Fruit fly (Drosophila melanogaster) whole organism, prepupa: Measurements from ENCODE around the gene Oat.

Source experiments
- Blimp-1 ChIP-seq: fragments of 200-800 bp; sonication (Bioruptor generic); optimal IDR thresholded peaks from 3 replicates; lab custom pipeline; 2017; ENCODE audit warnings: missing biosample characterization, missing genetic modification characterization, mild to moderate bottlenecking, moderate library complexity, missing genetic modification reagents
- CG10631 ChIP-seq: fragments of 200-800 bp; sonication (Bioruptor generic); optimal IDR thresholded peaks from 2 replicates; lab custom pipeline; 2016; ENCODE audit warnings: missing biosample characterization, missing genetic modification characterization
- CG10669 ChIP-seq: fragments of 200-800 bp; sonication (Bioruptor generic); optimal IDR thresholded peaks from 3 replicates; lab custom pipeline; 2018; ENCODE audit warnings: missing biosample characterization, mild to moderate bottlenecking, missing genetic modification characterization, moderate library complexity
- CG11762 ChIP-seq: fragments of 200-800 bp; sonication (Bioruptor generic); optimal IDR thresholded peaks from 3 replicates; lab custom pipeline; 2016; ENCODE audit warnings: missing biosample characterization, missing genetic modification characterization; ENCODE audit not compliant: insufficient read depth
- CG11902 ChIP-seq: fragments of 200-800 bp; sonication (Bioruptor generic); optimal IDR thresholded peaks from 3 replicates; lab custom pipeline; 2016; ENCODE audit warnings: missing biosample characterization, missing genetic modification characterization
- CG15336 ChIP-seq: fragments of 200-800 bp; sonication (Bioruptor generic); IDR thresholded peaks from 2 replicates; pipeline ENCODE4 v1.3.6; 2022; ENCODE audit warnings: missing biosample characterization, missing genetic modification characterization
- CG16779 ChIP-seq: fragments of 200-800 bp; sonication (Bioruptor generic); optimal IDR thresholded peaks from 3 replicates; lab custom pipeline; 2017; ENCODE audit warnings: missing biosample characterization, mild to moderate bottlenecking, missing genetic modification characterization
- CG3032 ChIP-seq: fragments of 200-800 bp; optimal IDR thresholded peaks from 2 replicates; lab custom pipeline; 2019; ENCODE audit warnings: missing biosample characterization, mild to moderate bottlenecking, missing genetic modification characterization, moderate library complexity
- CG31627 ChIP-seq: fragments of 200-800 bp; sonication (Bioruptor generic); optimal IDR thresholded peaks from 3 replicates; lab custom pipeline; 2016; ENCODE audit warnings: missing biosample characterization, missing genetic modification characterization
- CG32006 ChIP-seq: fragments of 200-800 bp; sonication (Bioruptor generic); optimal IDR thresholded peaks from 3 replicates; lab custom pipeline; 2017; ENCODE audit warnings: missing biosample characterization, mild to moderate bottlenecking, missing genetic modification characterization
- CG34406 ChIP-seq: fragments of 200-800 bp; sonication (Bioruptor generic); optimal IDR thresholded peaks from 3 replicates; lab custom pipeline; 2016; ENCODE audit warnings: missing biosample characterization, missing genetic modification characterization
- CG4318 ChIP-seq: fragments of 200-800 bp; sonication (Bioruptor generic); optimal IDR thresholded peaks from 3 replicates; lab custom pipeline; 2017; ENCODE audit warnings: missing biosample characterization, mild to moderate bottlenecking, missing genetic modification characterization
- CG6163 ChIP-seq: fragments of 200-800 bp; sonication (Bioruptor generic); IDR thresholded peaks from 3 replicates; pipeline ENCODE4 v1.3.6; 2022; ENCODE audit warnings: missing biosample characterization, missing genetic modification characterization
- CG6792 ChIP-seq: fragments of 200-800 bp; sonication (Bioruptor generic); optimal IDR thresholded peaks from 3 replicates; lab custom pipeline; 2016; ENCODE audit warnings: missing biosample characterization, missing genetic modification characterization
- CG6854 ChIP-seq: fragments of 200-800 bp; sonication (Bioruptor generic); optimal IDR thresholded peaks from 2 replicates; lab custom pipeline; 2017; ENCODE audit warnings: missing biosample characterization, mild to moderate bottlenecking, missing genetic modification characterization
- CG8119 ChIP-seq: fragments of 200-800 bp; sonication (Bioruptor generic); IDR thresholded peaks from 3 replicates; pipeline ENCODE4 v1.3.6; 2022; ENCODE audit warnings: missing biosample characterization, missing genetic modification characterization
- CG9139 ChIP-seq: fragments of 200-800 bp; sonication (Bioruptor generic); optimal IDR thresholded peaks from 3 replicates; lab custom pipeline; 2017; ENCODE audit warnings: missing biosample characterization, mild to moderate bottlenecking, missing genetic modification characterization
- Eip78C ChIP-seq: fragments of 200-800 bp; sonication (Bioruptor generic); peaks from one replicate; lab custom pipeline; 2016; ENCODE audit warnings: missing biosample characterization, missing genetic modification characterization
- Eip93F ChIP-seq: fragments of 200-800 bp; sonication (Bioruptor generic); optimal IDR thresholded peaks from 2 replicates; lab custom pipeline; 2016; ENCODE audit warnings: missing biosample characterization, mild to moderate bottlenecking, missing genetic modification characterization
- Ets96B ChIP-seq: fragments of 200-800 bp; optimal IDR thresholded peaks from 2 replicates; lab custom pipeline; 2019; ENCODE audit warnings: missing biosample characterization, mild to moderate bottlenecking, missing genetic modification characterization, moderate library complexity
- Hr38 ChIP-seq: sonication (Bioruptor generic); optimal IDR thresholded peaks from 2 replicates; lab custom pipeline; 2016; ENCODE audit warnings: missing biosample characterization, missing genetic modification characterization
- Hr39 ChIP-seq: fragments of 200-800 bp; sonication (Bioruptor generic); optimal IDR thresholded peaks from 2 replicates; lab custom pipeline; 2016; ENCODE audit warnings: missing biosample characterization, missing genetic modification characterization
- OdsH ChIP-seq: fragments of 200-800 bp; sonication (Bioruptor generic); optimal IDR thresholded peaks from 3 replicates; lab custom pipeline; 2016; ENCODE audit warnings: missing biosample characterization, missing genetic modification characterization
- Smox ChIP-seq: fragments of 200-800 bp; sonication (Bioruptor generic); optimal IDR thresholded peaks from 3 replicates; lab custom pipeline; 2016; ENCODE audit warnings: missing biosample characterization, missing genetic modification characterization
- Sox102F ChIP-seq: fragments of 200-800 bp; sonication (Bioruptor generic); optimal IDR thresholded peaks from 2 replicates; lab custom pipeline; 2016; ENCODE audit warnings: missing biosample characterization, mild to moderate bottlenecking, missing genetic modification characterization
- Sox14 ChIP-seq: fragments of 200-800 bp; sonication (Bioruptor generic); optimal IDR thresholded peaks from 3 replicates; lab custom pipeline; 2016; ENCODE audit warnings: missing biosample characterization, missing genetic modification characterization
- Sox15 ChIP-seq: fragments of 200-800 bp; sonication (Bioruptor generic); optimal IDR thresholded peaks from 3 replicates; lab custom pipeline; 2016; ENCODE audit warnings: missing biosample characterization, missing genetic modification characterization
- cyc ChIP-seq: fragments of 200-800 bp; sonication (Bioruptor generic); optimal IDR thresholded peaks from 3 replicates; lab custom pipeline; 2016; ENCODE audit warnings: missing biosample characterization, missing genetic modification characterization
- dsx ChIP-seq: fragments of 200-800 bp; optimal IDR thresholded peaks from 3 replicates; lab custom pipeline; 2019; ENCODE audit warnings: missing biosample characterization, mild to moderate bottlenecking, missing genetic modification characterization, moderate library complexity; ENCODE audit not compliant: poor library complexity, severe bottlenecking
- eg ChIP-seq: fragments of 200-800 bp; sonication (Bioruptor generic); IDR thresholded peaks from 3 replicates; pipeline ENCODE4 v1.3.6; 2022; ENCODE audit warnings: missing biosample characterization, missing genetic modification characterization
- esn ChIP-seq: fragments of 200-800 bp; sonication (Bioruptor generic); optimal IDR thresholded peaks from 2 replicates; lab custom pipeline; 2016; ENCODE audit warnings: missing biosample characterization, mild to moderate bottlenecking, missing genetic modification characterization, moderate library complexity
- fd85E ChIP-seq: fragments of 200-800 bp; sonication (Bioruptor generic); optimal IDR thresholded peaks from 3 replicates; lab custom pipeline; 2016; ENCODE audit warnings: missing biosample characterization, missing genetic modification characterization
- fkh ChIP-seq: fragments of 200-800 bp; sonication (Bioruptor generic); optimal IDR thresholded peaks from 3 replicates; lab custom pipeline; 2017; ENCODE audit warnings: missing biosample characterization, mild to moderate bottlenecking, missing genetic modification characterization, moderate library complexity
- lz ChIP-seq: fragments of 200-800 bp; sonication (Bioruptor generic); optimal IDR thresholded peaks from 3 replicates; lab custom pipeline; 2016; ENCODE audit warnings: missing biosample characterization, missing genetic modification characterization
- net ChIP-seq: fragments of 200-800 bp; sonication (Bioruptor generic); optimal IDR thresholded peaks from 3 replicates; lab custom pipeline; 2016; ENCODE audit warnings: missing biosample characterization, missing genetic modification characterization
- pdm3 ChIP-seq: fragments of 200-800 bp; sonication (Bioruptor generic); optimal IDR thresholded peaks from 3 replicates; lab custom pipeline; 2016; ENCODE audit warnings: missing biosample characterization, missing genetic modification characterization
- salr ChIP-seq, 2 experiments: fragments of 200-800 bp; sonication (Bioruptor generic); optimal IDR thresholded peaks; 3 replicates each; lab custom pipeline; 2016 to 2018; ENCODE audit warnings: missing biosample characterization in 2 of 2, missing genetic modification characterization in 2 of 2, mild to moderate bottlenecking in 1 of 2
- spab ChIP-seq: fragments of 200-800 bp; sonication (Bioruptor generic); optimal IDR thresholded peaks from 2 replicates; lab custom pipeline; 2017; ENCODE audit warnings: missing biosample characterization, mild to moderate bottlenecking, missing genetic modification characterization, missing genetic modification reagents
- ss ChIP-seq, 2 experiments: fragments of 200-800 bp; sonication (Bioruptor generic); optimal IDR thresholded peaks; 2 replicates in 1 of 2; 3 replicates in 1 of 2; lab custom pipeline; 2017 to 2018; ENCODE audit warnings: mild to moderate bottlenecking in 2 of 2, missing biosample characterization in 2 of 2, missing genetic modification characterization in 2 of 2, moderate library complexity in 1 of 2
- topi ChIP-seq: fragments of 200-800 bp; sonication (Bioruptor generic); optimal IDR thresholded peaks from 3 replicates; lab custom pipeline; 2016; ENCODE audit warnings: missing biosample characterization, missing genetic modification characterization
- vri ChIP-seq: fragments of 200-800 bp; sonication (Bioruptor generic); optimal IDR thresholded peaks from 3 replicates; lab custom pipeline; 2016; ENCODE audit warnings: missing biosample characterization, mild to moderate bottlenecking, missing genetic modification characterization

Gene Oat

DNA sequence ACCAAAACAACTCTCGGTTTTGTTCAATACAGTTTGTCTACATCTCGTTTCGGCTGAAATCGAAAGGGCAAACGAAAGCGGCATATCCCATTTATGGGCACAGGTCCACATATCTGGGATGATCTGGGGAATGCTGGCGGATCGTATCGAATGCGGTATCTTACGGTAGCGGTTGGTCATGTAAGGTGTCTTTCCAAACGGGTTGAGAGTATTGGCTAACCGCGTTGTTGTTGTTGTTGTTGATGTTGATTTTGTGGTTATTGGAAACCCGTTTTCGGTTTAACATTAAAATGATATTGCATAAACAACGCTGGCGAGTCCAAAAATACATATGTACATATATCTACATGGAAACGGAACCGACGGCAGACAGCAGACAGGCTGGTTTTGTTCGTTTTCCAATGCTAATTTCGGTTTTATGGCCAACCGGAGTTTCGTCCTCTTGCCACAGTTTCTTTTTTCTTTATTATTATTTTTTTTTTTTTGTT is 44.5 kb upstream of the Oat start (continued):
- TF ChIP-seq CG6854 (GFP tag; lab: Kevin White, UChicago) (peak; percentile 56), CG10631 (GFP tag; lab: Kevin White, UChicago) (no peak), CG3032 (tag; lab: Kevin White, UChicago) (no peak), CG15336 (GFP tag; lab: Robert Waterston, UW) (peak; percentile 30; the same call in 1 of the 2 replicates), fkh (GFP tag; lab: Kevin White, UChicago) (no peak), Ets96B (no peak), Hr39 (GFP tag; lab: Kevin White, UChicago) (no peak)

DNA sequence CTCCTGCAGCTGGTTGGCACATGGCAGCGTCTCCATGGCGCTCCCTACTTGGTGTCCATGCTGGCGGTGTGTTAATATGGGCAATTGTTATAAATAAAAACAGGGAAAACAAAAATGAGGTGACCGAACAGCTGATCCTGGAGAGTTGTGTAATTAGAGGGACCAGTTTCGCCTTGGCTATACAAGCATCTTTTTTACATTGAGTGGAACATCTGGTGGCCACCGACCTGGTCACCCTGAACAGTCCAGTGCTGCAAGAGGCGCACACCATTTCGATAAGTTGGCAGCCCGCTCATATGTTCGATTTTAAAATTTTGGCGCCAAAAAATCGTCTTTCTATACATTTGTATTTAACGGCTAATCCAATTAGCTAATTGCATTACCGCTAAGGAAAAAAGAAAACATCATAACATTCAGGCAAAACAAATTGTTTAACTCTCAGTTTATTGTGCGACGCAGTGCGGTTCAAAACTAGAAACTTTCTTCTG is 37.6 kb upstream of the Oat start, which contains the start of the genes CG8765 and Gbeta76C:
TSS of gene CG8765 (minus strand) at position 154 of the 488 bp plus-strand sequence.
TSS of gene Gbeta76C (plus strand) at position 438 of the 488 bp plus-strand sequence.
- TF ChIP-seq dsx (GFP tag; lab: Kevin White, UChicago) (no peak), cyc (no peak), eg (GFP tag; lab: Robert Waterston, UW) (0 out of 3 replicates have a peak, but pooled peaks have one; percentile 10), CG15336 (GFP tag; lab: Robert Waterston, UW) (no peak), CG9139 (GFP tag; lab: Kevin White, UChicago) (no peak), CG8119 (GFP tag; lab: Robert Waterston, UW) (no peak), salr (GFP tag; optimal IDR thresholded peaks at IDR 0.05; lab: Kevin White, UChicago) (no peak), CG6854 (GFP tag; lab: Kevin White, UChicago) (no peak), Sox14 (no peak), Eip78C (GFP tag; lab: Kevin White, UChicago) (no peak), Hr38 (no peak), esn (GFP tag; lab: Kevin White, UChicago) (peak; percentile 13), vri (GFP tag; lab: Kevin White, UChicago) (no peak), CG6792 (no peak), lz (peak; percentile 7), fd85E (GFP tag; lab: Kevin White, UChicago) (no peak), CG10631 (GFP tag; lab: Kevin White, UChicago) (no peak), topi (GFP tag; lab: Kevin White, UChicago) (no peak), OdsH (no peak), CG6163 (GFP tag; lab: Robert Waterston, UW) (peak; percentile 21; the same call in 1 of the 3 replicates), Smox (GFP tag; lab: Kevin White, UChicago) (no peak), CG34406 (no peak), CG10669 (GFP tag; lab: Kevin White, UChicago) (no peak), CG31627 (GFP tag; lab: Kevin White, UChicago) (peak; percentile 38), CG3032 (tag; lab: Kevin White, UChicago) (peak; percentile 30), Eip93F (GFP tag; lab: Kevin White, UChicago) (no peak), CG32006 (GFP tag; lab: Kevin White, UChicago) (no peak), ss (GFP tag; optimal IDR thresholded peaks at IDR 0.05; lab: Kevin White, UChicago) (no peak), pdm3 (no peak), CG11902 (GFP tag; lab: Kevin White, UChicago) (no peak)

DNA sequence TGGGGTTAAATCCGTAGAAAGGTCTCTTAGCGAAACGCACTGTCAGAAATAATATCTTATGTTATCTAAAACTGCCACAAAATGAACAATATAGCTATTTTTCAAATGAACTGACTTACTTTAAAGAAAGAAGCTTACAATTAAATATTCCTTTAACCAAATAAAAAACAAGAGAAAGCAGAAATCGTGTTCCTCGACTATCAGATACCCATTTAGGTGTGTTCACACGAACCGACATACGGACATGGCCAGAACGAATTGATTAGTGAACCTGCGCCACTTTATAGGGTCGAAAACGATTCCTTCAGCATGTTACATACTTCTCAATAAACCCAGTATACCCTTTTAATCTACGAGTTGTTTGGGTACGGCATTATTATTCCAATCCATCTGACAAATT is 33.9 kb upstream of the Oat start:
- TF ChIP-seq CG34406, result no peak
- no peak for TF ChIP-seq CG9139 (GFP tag; lab: Kevin White, UChicago)
- TF ChIP-seq CG16779 (tag; lab: Kevin White, UChicago), result no peak
- no peak for TF ChIP-seq Ets96B
- TF ChIP-seq CG11762 (GFP tag; lab: Kevin White, UChicago), result no peak
- TF ChIP-seq eg (GFP tag; lab: Robert Waterston, UW), result no peak
- TF ChIP-seq CG15336 (GFP tag; lab: Robert Waterston, UW), result no peak
- no peak for TF ChIP-seq spab (GFP tag; lab: Kevin White, UChicago)
- TF ChIP-seq dsx (GFP tag; lab: Kevin White, UChicago), result no peak
- TF ChIP-seq net (GFP tag; lab: Kevin White, UChicago), result no peak
- TF ChIP-seq CG3032 (tag; lab: Kevin White, UChicago), result no peak
- TF ChIP-seq vri (GFP tag; lab: Kevin White, UChicago), result no peak
- no peak for TF ChIP-seq Hr39 (GFP tag; lab: Kevin White, UChicago)
- no peak for TF ChIP-seq Sox102F (GFP tag; lab: Kevin White, UChicago)
- no peak for TF ChIP-seq CG4318 (GFP tag; lab: Kevin White, UChicago)
- TF ChIP-seq Blimp-1 (GFP tag; lab: Kevin White, UChicago), result no peak
- TF ChIP-seq Sox15 (GFP tag; lab: Kevin White, UChicago), result no peak
- no peak for TF ChIP-seq topi (GFP tag; lab: Kevin White, UChicago)
